Worm (Caenorhabditis elegans) whole organism, early embryonic: Measurements from ENCODE around the gene Y38E10A.34.

Source experiments
- B0310.2 ChIP-seq: sonication (generic microtip); optimal IDR thresholded peaks from 2 replicates; lab custom pipeline; 2016; ENCODE audit warnings: mild to moderate bottlenecking, missing genetic modification characterization, missing compliant biosample characterization
- F13C5.2 ChIP-seq: sonication (generic microtip); optimal IDR thresholded peaks from 2 replicates; lab custom pipeline; 2017; ENCODE audit warnings: mild to moderate bottlenecking, missing genetic modification characterization, inconsistent platforms, missing compliant biosample characterization
- aly-1 ChIP-seq: sonication (generic microtip); optimal IDR thresholded peaks from 2 replicates; lab custom pipeline; 2016; ENCODE audit warnings: missing genetic modification characterization, missing compliant biosample characterization
- ama-1 ChIP-seq: fragments of 150-350 bp; optimal IDR thresholded peaks from 2 replicates; lab custom pipeline; 2014
- ceh-13 ChIP-seq: fragments of 200-800 bp; sonication (Bioruptor generic); optimal IDR thresholded peaks from 2 replicates; lab custom pipeline; 2018; ENCODE audit warnings: mild to moderate bottlenecking, missing genetic modification characterization, missing compliant biosample characterization
- ceh-36 ChIP-seq: sonication (generic microtip); optimal IDR thresholded peaks from 2 replicates; lab custom pipeline; 2016; ENCODE audit warnings: missing genetic modification characterization, inconsistent platforms, missing compliant biosample characterization
- ets-7 ChIP-seq: sonication (generic microtip); optimal IDR thresholded peaks from 2 replicates; lab custom pipeline; 2016; ENCODE audit warnings: missing genotype, missing genetic modification characterization, missing compliant biosample characterization
- flt-1 ChIP-seq: fragments of 200-800 bp; sonication (Bioruptor generic); IDR thresholded peaks from 2 replicates; pipeline ENCODE4 v1.3.6; 2022; ENCODE audit warnings: missing genetic modification characterization, missing compliant biosample characterization
- hmbx-1 ChIP-seq: sonication (generic microtip); optimal IDR thresholded peaks from 2 replicates; lab custom pipeline; 2016; ENCODE audit warnings: mild to moderate bottlenecking, missing genetic modification characterization, missing compliant biosample characterization
- hmg-4 ChIP-seq: fragments of 200-800 bp; sonication (Bioruptor generic); optimal IDR thresholded peaks from 2 replicates; lab custom pipeline; 2018; ENCODE audit warnings: mild to moderate bottlenecking, missing genetic modification characterization, missing compliant biosample characterization
- hnd-1 ChIP-seq: sonication (generic microtip); optimal IDR thresholded peaks from 2 replicates; lab custom pipeline; 2016; ENCODE audit warnings: missing genetic modification characterization, missing compliant biosample characterization
- pes-1 ChIP-seq: fragments of 200-800 bp; sonication (Bioruptor generic); IDR thresholded peaks from 2 replicates; pipeline ENCODE4 v1.3.6; 2022; ENCODE audit warnings: missing genetic modification reagents, missing genetic modification characterization, missing compliant biosample characterization
- scrt-1 ChIP-seq: fragments of 200-800 bp; sonication (Bioruptor generic); IDR thresholded peaks from 2 replicates; pipeline ENCODE4 v1.3.6; 2022; ENCODE audit warnings: missing genetic modification characterization, missing compliant biosample characterization
- sea-1 ChIP-seq: fragments of 200-800 bp; sonication (Bioruptor generic); conservative IDR thresholded peaks from 2 replicates; pipeline ENCODE4 v1.3.6; 2022; ENCODE audit warnings: missing genetic modification characterization, missing compliant biosample characterization
- tbx-11 ChIP-seq: fragments of 200-800 bp; sonication (Bioruptor generic); IDR thresholded peaks from 2 replicates; pipeline ENCODE4 v1.3.6; 2022; ENCODE audit warnings: missing genetic modification characterization, missing compliant biosample characterization
- tbx-37 ChIP-seq: fragments of 200-800 bp; sonication (Bioruptor generic); conservative IDR thresholded peaks from 2 replicates; pipeline ENCODE4 v1.3.6; 2022; ENCODE audit warnings: missing genetic modification reagents, missing genetic modification characterization, missing compliant biosample characterization
- tra-4 ChIP-seq: sonication (generic microtip); optimal IDR thresholded peaks from 2 replicates; lab custom pipeline; 2017; ENCODE audit warnings: missing genetic modification characterization, missing compliant biosample characterization

Gene Y38E10A.34

ce11 chrII:12625673-12626072 lies 5.3 kb upstream of the Y38E10A.34 start:
- no peak for TF ChIP-seq tbx-11
- no peak for TF ChIP-seq ama-1 (lab: Kevin White, UChicago)
- no peak for TF ChIP-seq ets-7 (tag; lab: Kevin White, UChicago)
- TF ChIP-seq scrt-1 (GFP tag; lab: Robert Waterston, UW): no peak
- no peak for TF ChIP-seq F13C5.2 (tag; lab: Kevin White, UChicago)
- no peak for TF ChIP-seq hmg-4 (GFP tag; lab: Kevin White, UChicago)
- no peak for TF ChIP-seq tbx-37 (GFP tag; lab: Robert Waterston, UW)
- no peak for TF ChIP-seq ceh-36
- no peak for TF ChIP-seq ceh-13 (GFP tag; lab: Kevin White, UChicago)
- TF ChIP-seq B0310.2: no peak
- no peak for TF ChIP-seq sea-1 (GFP tag; lab: Robert Waterston, UW)
- TF ChIP-seq flt-1 (GFP tag; lab: Robert Waterston, UW): no peak
- no peak for TF ChIP-seq hmbx-1 (tag; lab: Kevin White, UChicago)
- no peak for TF ChIP-seq tra-4 (tag; lab: Kevin White, UChicago)
- no peak for TF ChIP-seq pes-1 (GFP tag; lab: Robert Waterston, UW)

- TF ChIP-seq aly-1 (tag; lab: Kevin White, UChicago): no peak
- no peak for TF ChIP-seq tbx-37 (GFP tag; lab: Robert Waterston, UW)
- TF ChIP-seq ets-7 (tag; lab: Kevin White, UChicago): no peak
- TF ChIP-seq ceh-36: no peak
- no peak for TF ChIP-seq flt-1 (GFP tag; lab: Robert Waterston, UW)
Measured at ce11 chrII:12626120-12626624, 4.8 kb upstream of the Y38E10A.34 start.

ce11 chrII:12626887-12627286 lies 4.1 kb upstream of the Y38E10A.34 start, which contains the start of gene nspe-7:
TSS of gene nspe-7 (plus strand) at chrII:12627187.
- TF ChIP-seq ceh-36 (no peak), aly-1 (tag; lab: Kevin White, UChicago) (no peak), sea-1 (GFP tag; lab: Robert Waterston, UW) (no peak), tbx-37 (GFP tag; lab: Robert Waterston, UW) (no peak), ets-7 (tag; lab: Kevin White, UChicago) (no peak), tbx-11 (no peak), hmbx-1 (tag; lab: Kevin White, UChicago) (no peak), ama-1 (lab: Kevin White, UChicago) (no peak), F13C5.2 (tag; lab: Kevin White, UChicago) (no peak), flt-1 (GFP tag; lab: Robert Waterston, UW) (no peak), B0310.2 (no peak), ceh-13 (GFP tag; lab: Kevin White, UChicago) (no peak), hnd-1 (tag; lab: Kevin White, UChicago) (no peak), scrt-1 (GFP tag; lab: Robert Waterston, UW) (no peak), tra-4 (tag; lab: Kevin White, UChicago) (no peak), pes-1 (GFP tag; lab: Robert Waterston, UW) (no peak), hmg-4 (GFP tag; lab: Kevin White, UChicago) (no peak)

ce11 chrII:12628566-12628965 lies 2.4 kb upstream of the Y38E10A.34 start, which contains the start of gene nspe-5:
TSS of gene nspe-5 (plus strand) at chrII:12628866.
- TF ChIP-seq hnd-1 (tag; lab: Kevin White, UChicago): no peak
- TF ChIP-seq hmg-4 (GFP tag; lab: Kevin White, UChicago): no peak
- no peak for TF ChIP-seq scrt-1 (GFP tag; lab: Robert Waterston, UW)
- no peak for TF ChIP-seq ama-1 (lab: Kevin White, UChicago)
- TF ChIP-seq ets-7 (tag; lab: Kevin White, UChicago): no peak
- TF ChIP-seq ceh-13 (GFP tag; lab: Kevin White, UChicago): no peak
- TF ChIP-seq tbx-11: no peak
- no peak for TF ChIP-seq pes-1 (GFP tag; lab: Robert Waterston, UW)
- no peak for TF ChIP-seq flt-1 (GFP tag; lab: Robert Waterston, UW)
- TF ChIP-seq B0310.2: no peak
- no peak for TF ChIP-seq sea-1 (GFP tag; lab: Robert Waterston, UW)
- TF ChIP-seq ceh-36: no peak
- TF ChIP-seq F13C5.2 (tag; lab: Kevin White, UChicago): no peak
- no peak for TF ChIP-seq tra-4 (tag; lab: Kevin White, UChicago)
- no peak for TF ChIP-seq hmbx-1 (tag; lab: Kevin White, UChicago)

ce11 chrII:12629387-12629786 lies 1.6 kb upstream of the Y38E10A.34 start, which contains the start of gene Y38E10A.28:
TSS of gene Y38E10A.28 (plus strand) at chrII:12629687.
- TF ChIP-seq tra-4 (tag; lab: Kevin White, UChicago) (no peak), tbx-37 (GFP tag; lab: Robert Waterston, UW) (no peak)

ce11 chrII:12634749-12635318 lies 3.8 kb downstream of the Y38E10A.34 start, which contains the start of gene Y38E10A.17:
TSS of gene Y38E10A.17 (minus strand) at chrII:12634799.
- TF ChIP-seq ceh-13 (GFP tag; lab: Kevin White, UChicago): no peak

- TF ChIP-seq ceh-36 (peak; percentile 82), ets-7 (tag; lab: Kevin White, UChicago) (no peak)
Measured at ce11 chrII:12636602-12637001, 5.6 kb downstream of the Y38E10A.34 start, which contains the start of gene nhr-234. TSS of gene nhr-234 (plus strand) at chrII:12636678.

ce11 chrII:12640370-12640769 lies 9.4 kb downstream of the Y38E10A.34 start, which contains the start of gene nhr-235:
TSS of gene nhr-235 (plus strand) at chrII:12640670.
- no peak for TF ChIP-seq tbx-11
- TF ChIP-seq tbx-37 (GFP tag; lab: Robert Waterston, UW): no peak
